Worm (Caenorhabditis elegans): Measurements from ENCODE around the gene T16G12.6.

T16G12.6 gene

DNA sequence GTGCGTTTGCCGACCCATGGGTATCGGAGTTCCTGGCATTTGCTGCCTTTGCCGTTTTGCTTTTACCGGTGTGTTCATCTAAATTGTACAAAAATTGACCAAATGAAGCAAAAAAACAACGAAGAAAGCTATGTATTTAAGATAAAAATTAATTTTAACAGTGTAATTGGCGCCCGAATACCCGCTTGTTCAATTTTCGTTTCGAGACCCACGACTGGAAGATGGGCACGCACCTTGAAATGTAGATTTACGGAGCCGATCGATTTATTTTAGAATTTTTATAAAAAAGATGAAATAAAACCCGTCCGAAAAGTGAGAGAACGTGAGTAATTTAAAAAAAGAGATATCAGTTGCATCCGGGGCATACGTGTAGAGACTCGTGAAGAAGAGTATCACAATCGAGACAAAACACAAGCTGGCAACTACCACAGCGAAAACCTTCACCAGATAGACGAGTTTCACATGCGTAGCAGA, 19.2 kb downstream of the T16G12.6 start, which contains the start of gene hal-2:
TSS of gene hal-2 (minus strand) at position 424 of the 474 bp plus-strand sequence.
- TF ChIP-seq nfya-1 (tag; optimal IDR thresholded peaks at IDR 0.05) (no peak), fax-1 (tag; optimal IDR thresholded peaks at IDR 0.05) (no peak), ceh-6 (GFP tag; optimal IDR thresholded peaks at IDR 0.05) (no peak), ceh-24 (tag; optimal IDR thresholded peaks at IDR 0.05) (no peak), unc-55 (GFP tag; optimal IDR thresholded peaks at IDR 0.05) (no peak), ceh-30 (tag; optimal IDR thresholded peaks at IDR 0.05) (no peak), ama-1 (optimal IDR thresholded peaks at IDR 0.05) (no peak), madf-2 (tag; optimal IDR thresholded peaks at IDR 0.05) (no peak), pag-3 (tag; optimal IDR thresholded peaks at IDR 0.05; ENCODE audit: borderline replicate concordance) (no peak), pqm-1 (tag; optimal IDR thresholded peaks at IDR 0.05) (no peak), sdc-2 (tag; optimal IDR thresholded peaks at IDR 0.05) (no peak), ref-2 (tag; optimal IDR thresholded peaks at IDR 0.05) (no peak), ceh-34 (tag; optimal IDR thresholded peaks at IDR 0.05) (no peak), syd-9 (tag; optimal IDR thresholded peaks at IDR 0.05) (no peak), hlh-15 (tag; optimal IDR thresholded peaks at IDR 0.05) (no peak), unc-3 (GFP tag; conservative IDR thresholded peaks at IDR 0.05) (no peak), unc-3 (tag; optimal IDR thresholded peaks at IDR 0.05) (no peak), ceh-31 (tag; optimal IDR thresholded peaks at IDR 0.05) (no peak), C08G9.2 (tag; optimal IDR thresholded peaks at IDR 0.05) (no peak), ahr-1 (tag; optimal IDR thresholded peaks at IDR 0.05) (no peak), ceh-22 (tag; optimal IDR thresholded peaks at IDR 0.05) (no peak)

DNA sequence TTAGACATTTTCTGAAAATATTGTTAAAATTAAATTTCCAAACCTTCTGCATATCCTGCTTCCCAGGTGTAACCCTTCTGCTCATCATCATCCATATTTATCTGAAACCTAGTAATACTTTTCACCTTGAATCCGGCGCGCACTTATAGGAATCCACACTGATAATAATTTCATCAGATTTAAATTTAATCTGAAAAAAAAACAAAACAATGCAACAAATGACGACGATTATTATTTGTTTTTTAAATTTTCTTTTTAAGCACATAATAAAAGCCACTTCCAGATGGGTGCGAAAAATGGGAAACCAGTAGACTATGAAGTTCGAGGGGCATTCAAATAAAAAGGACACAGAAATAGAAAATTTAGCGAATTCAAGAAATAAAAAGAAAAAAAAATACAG, 21.3 kb downstream of the T16G12.6 start, which contains the start of gene gtf-2H2C:
TSS of gene gtf-2H2C (minus strand) at position 101 of the 400 bp plus-strand sequence.
- no peak for TF ChIP-seq hlh-13 (GFP tag; optimal IDR thresholded peaks at IDR 0.05)
- TF ChIP-seq C38D4.7 (GFP tag; optimal IDR thresholded peaks at IDR 0.05) = no peak
- TF ChIP-seq npax-4 (tag; optimal IDR thresholded peaks at IDR 0.05) = no peak
- TF ChIP-seq nfya-1 (tag; optimal IDR thresholded peaks at IDR 0.05) = no peak
- no peak for TF ChIP-seq K02D7.2 (tag; optimal IDR thresholded peaks at IDR 0.05)
- no peak for TF ChIP-seq dmd-4 (tag; optimal IDR thresholded peaks at IDR 0.05; ENCODE audit: borderline replicate concordance)
- no peak for TF ChIP-seq pha-4 (tag; optimal IDR thresholded peaks at IDR 0.05)
- no peak for TF ChIP-seq pax-1 (tag; optimal IDR thresholded peaks at IDR 0.05)
- TF ChIP-seq mec-3 (tag; optimal IDR thresholded peaks at IDR 0.05; ENCODE audit: borderline replicate concordance) = no peak

DNA sequence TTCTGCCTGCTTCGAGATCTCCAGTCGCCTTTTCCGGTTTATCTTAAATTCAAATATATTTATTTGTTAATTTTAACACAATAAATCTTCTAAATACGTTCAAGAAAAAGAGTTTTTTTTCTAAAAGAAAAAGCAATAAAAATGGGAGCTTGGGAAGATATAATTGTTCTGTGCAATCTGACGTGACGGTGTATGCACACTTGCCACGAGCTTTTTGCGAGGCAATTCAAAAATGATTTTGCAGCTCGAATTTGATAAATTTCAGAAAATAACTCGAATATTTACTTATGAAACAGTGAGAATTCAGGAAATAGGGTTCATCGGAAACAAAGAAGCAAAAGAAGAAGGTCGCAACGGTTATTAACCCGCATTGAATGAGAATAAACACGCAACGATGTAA, 23.7 kb downstream of the T16G12.6 start:
- no peak for TF ChIP-seq ahr-1 (tag; optimal IDR thresholded peaks at IDR 0.05)
- no peak for TF ChIP-seq F13H6.1 (tag; optimal IDR thresholded peaks at IDR 0.05)
- TF ChIP-seq dmd-4 (tag; optimal IDR thresholded peaks at IDR 0.05; ENCODE audit: borderline replicate concordance) = no peak
- no peak for TF ChIP-seq rnt-1 (tag; optimal IDR thresholded peaks at IDR 0.05)
- no peak for TF ChIP-seq ceh-9 (tag; optimal IDR thresholded peaks at IDR 0.05)
- no peak for TF ChIP-seq unc-3 (GFP tag; conservative IDR thresholded peaks at IDR 0.05)
- TF ChIP-seq unc-3 (tag; optimal IDR thresholded peaks at IDR 0.05) = no peak
- TF ChIP-seq ztf-16 (tag; optimal IDR thresholded peaks at IDR 0.05) = no peak
- no peak for TF ChIP-seq npax-4 (tag; optimal IDR thresholded peaks at IDR 0.05)
- no peak for TF ChIP-seq eyg-1 (tag; optimal IDR thresholded peaks at IDR 0.05)
- no peak for TF ChIP-seq ref-2 (tag; optimal IDR thresholded peaks at IDR 0.05)
- no peak for TF ChIP-seq hlh-30 (tag; optimal IDR thresholded peaks at IDR 0.05; ENCODE audit: insufficient read depth)
- no peak for TF ChIP-seq ceh-24 (tag; optimal IDR thresholded peaks at IDR 0.05)
- TF ChIP-seq pag-3 (tag; optimal IDR thresholded peaks at IDR 0.05; ENCODE audit: borderline replicate concordance) = no peak
- TF ChIP-seq syd-9 (tag; optimal IDR thresholded peaks at IDR 0.05) = no peak

DNA sequence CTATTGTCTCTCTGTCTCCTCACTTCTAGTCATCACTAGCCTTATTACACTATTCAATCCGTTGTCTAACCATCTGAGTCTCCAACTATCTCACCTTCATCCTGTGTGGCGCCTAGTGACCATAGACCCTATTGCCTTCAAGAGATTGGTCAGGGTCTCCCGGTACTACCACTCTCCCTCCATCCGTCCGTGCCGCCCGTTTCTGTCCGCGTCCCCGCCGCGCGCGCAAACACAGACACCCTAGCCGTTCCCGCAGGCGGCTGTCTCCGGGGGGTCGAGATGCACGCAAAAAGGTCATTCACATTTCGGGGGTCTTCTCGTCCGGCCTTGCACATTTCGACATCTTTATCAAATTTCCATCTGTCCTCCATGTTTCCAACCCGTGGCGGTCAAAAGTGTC, 25.2 kb downstream of the T16G12.6 start:
- TF ChIP-seq dmd-4 (tag; optimal IDR thresholded peaks at IDR 0.05; ENCODE audit: borderline replicate concordance) (no peak), syd-9 (tag; optimal IDR thresholded peaks at IDR 0.05) (peak; percentile 35), ceh-18 (tag; optimal IDR thresholded peaks at IDR 0.05) (no peak), ceh-6 (GFP tag; optimal IDR thresholded peaks at IDR 0.05) (no peak), C38D4.7 (GFP tag; optimal IDR thresholded peaks at IDR 0.05) (no peak), fkh-6 (tag; optimal IDR thresholded peaks at IDR 0.05) (peak; percentile 17), ahr-1 (tag; optimal IDR thresholded peaks at IDR 0.05) (no peak), ceh-2 (tag; optimal IDR thresholded peaks at IDR 0.05) (peak; percentile 2), elt-2 (tag; optimal IDR thresholded peaks at IDR 0.05) (no peak), Y22D7AL.16 (tag; optimal IDR thresholded peaks at IDR 0.05) (no peak), pha-2 (tag; optimal IDR thresholded peaks at IDR 0.05) (peak; percentile 59), rnt-1 (tag; optimal IDR thresholded peaks at IDR 0.05) (peak; percentile 58), sox-4 (tag; optimal IDR thresholded peaks at IDR 0.05) (peak; percentile 11), hlh-6 (tag; optimal IDR thresholded peaks at IDR 0.05) (peak; percentile 72), ets-4 (tag; optimal IDR thresholded peaks at IDR 0.05) (peak; percentile 20), eyg-1 (tag; optimal IDR thresholded peaks at IDR 0.05) (peak; percentile 46), pat-9 (tag; optimal IDR thresholded peaks at IDR 0.05) (no peak), ceh-48 (tag; optimal IDR thresholded peaks at IDR 0.05) (peak; percentile 15), ceh-19 (GFP tag; optimal IDR thresholded peaks at IDR 0.05) (no peak), F13H6.1 (tag; optimal IDR thresholded peaks at IDR 0.05) (peak; percentile 57), pqm-1 (tag; optimal IDR thresholded peaks at IDR 0.05) (no peak)

Data from whole organism, late embryonic.